Worm (Caenorhabditis elegans) whole organism, L4 larva: ENCODE measurements around the gene lpr-4.

ENCODE experiments used
- D1046.2 ChIP-seq: fragments of 200-800 bp; sonication (Bioruptor generic); IDR thresholded peaks from 2 replicates; pipeline ENCODE4 v1.3.6; 2022; ENCODE audit warnings: missing genetic modification characterization, missing compliant biosample characterization
- R02D3.7 ChIP-seq: fragments of 150-350 bp; sonication (generic microtip); optimal IDR thresholded peaks from 3 replicates; lab custom pipeline; 2014; ENCODE audit warnings: missing biosample characterization, missing genetic modification characterization
- T20F7.1 ChIP-seq: fragments of 200-800 bp; sonication (Bioruptor generic); optimal IDR thresholded peaks from 2 replicates; lab custom pipeline; 2018; ENCODE audit warnings: mild to moderate bottlenecking, missing genetic modification characterization, missing compliant biosample characterization
- T26A8.4 ChIP-seq: fragments of 200-800 bp; sonication (Bioruptor generic); IDR thresholded peaks from 2 replicates; pipeline ENCODE4 v1.3.6; 2022; ENCODE audit warnings: missing genetic modification characterization, missing compliant biosample characterization
- Y48G9A.11 ChIP-seq: fragments of 200-800 bp; sonication (Bioruptor generic); IDR thresholded peaks from 2 replicates; pipeline ENCODE4 v1.3.6; 2022; ENCODE audit warnings: missing genetic modification reagents, missing genetic modification characterization, missing compliant biosample characterization
- ZK337.2 ChIP-seq: fragments of 200-800 bp; sonication (Bioruptor generic); IDR thresholded peaks from 2 replicates; pipeline ENCODE4 v1.3.6; 2022; ENCODE audit warnings: missing genetic modification reagents, missing genetic modification characterization, missing compliant biosample characterization
- aha-1 ChIP-seq: fragments of 150-350 bp; peaks from one replicate; lab custom pipeline; 2014; ENCODE audit warnings: missing biosample characterization, missing genetic modification characterization
- ceh-32 ChIP-seq: sonication (generic microtip); optimal IDR thresholded peaks from 2 replicates; lab custom pipeline; 2016; ENCODE audit warnings: mild to moderate bottlenecking, missing genetic modification characterization, missing compliant biosample characterization; ENCODE audit not compliant: poor library complexity
- duxl-1 ChIP-seq: sonication (generic microtip); optimal IDR thresholded peaks from 2 replicates; lab custom pipeline; 2016; ENCODE audit warnings: mild to moderate bottlenecking, missing genetic modification characterization, moderate library complexity, missing compliant biosample characterization; ENCODE audit not compliant: poor library complexity
- hlh-11 ChIP-seq: fragments of 200-800 bp; sonication (Bioruptor generic); optimal IDR thresholded peaks from 2 replicates; lab custom pipeline; 2018; ENCODE audit warnings: mild to moderate bottlenecking, missing genetic modification characterization, missing compliant biosample characterization
- hlh-30 ChIP-seq: sonication (generic microtip); optimal IDR thresholded peaks from 2 replicates; lab custom pipeline; 2017; ENCODE audit warnings: antibody characterized with exemption, mild to moderate bottlenecking, missing genetic modification characterization, missing compliant biosample characterization; ENCODE audit not compliant: insufficient read depth
- lim-7 ChIP-seq: fragments of 200-800 bp; sonication (Bioruptor generic); IDR thresholded peaks from 2 replicates; pipeline ENCODE4 v1.3.6; 2022; ENCODE audit warnings: missing genetic modification characterization, missing compliant biosample characterization
- lin-29 ChIP-seq: fragments of 200-800 bp; sonication (Bioruptor generic); IDR thresholded peaks from 2 replicates; pipeline ENCODE4 v1.3.6; 2022; ENCODE audit warnings: missing genetic modification reagents, missing genetic modification characterization, missing compliant biosample characterization
- lin-38 ChIP-seq: fragments of 200-800 bp; sonication (Bioruptor generic); IDR thresholded peaks from 2 replicates; pipeline ENCODE4 v1.3.6; 2022; ENCODE audit warnings: missing genetic modification reagents, missing genetic modification characterization, missing compliant biosample characterization
- lir-3 ChIP-seq: sonication (generic microtip); optimal IDR thresholded peaks from 2 replicates; lab custom pipeline; 2016; ENCODE audit warnings: mild to moderate bottlenecking, missing genetic modification characterization, missing compliant biosample characterization
- mdl-1 ChIP-seq, 2 experiments: fragments of 150-350 bp in 1 of 2; sonication (generic microtip) in 1 of 2; optimal IDR thresholded peaks; 2 replicates each; lab custom pipeline; 2014 to 2017; ENCODE audit warnings: missing biosample characterization in 2 of 2, missing genetic modification characterization in 2 of 2
- mdt-29 ChIP-seq: fragments of 200-800 bp; sonication (Bioruptor generic); IDR thresholded peaks from 2 replicates; pipeline ENCODE4 v1.3.6; 2022; ENCODE audit warnings: missing genetic modification reagents, missing genetic modification characterization, missing compliant biosample characterization
- mxl-3 ChIP-seq: fragments of 200-800 bp; sonication (Bioruptor generic); optimal IDR thresholded peaks from 2 replicates; lab custom pipeline; 2018; ENCODE audit warnings: mild to moderate bottlenecking, missing genetic modification characterization, missing compliant biosample characterization
- nhr-102 ChIP-seq: sonication (generic microtip); optimal IDR thresholded peaks from 2 replicates; lab custom pipeline; 2016; ENCODE audit warnings: mild to moderate bottlenecking, missing genetic modification characterization, moderate library complexity, missing compliant biosample characterization
- nhr-25 ChIP-seq: sonication (generic microtip); optimal IDR thresholded peaks from 2 replicates; lab custom pipeline; 2017; ENCODE audit warnings: missing genetic modification characterization, mild to moderate bottlenecking, missing compliant biosample characterization, antibody characterized with exemption, moderate library complexity, borderline replicate concordance; ENCODE audit not compliant: insufficient read depth
- nhr-28 ChIP-seq: fragments of 150-350 bp; optimal IDR thresholded peaks from 2 replicates; lab custom pipeline; 2014; ENCODE audit warnings: missing biosample characterization, missing genetic modification characterization
- nhr-41 ChIP-seq: fragments of 200-800 bp; sonication (Bioruptor generic); IDR thresholded peaks from 2 replicates; pipeline ENCODE4 v1.3.6; 2022; ENCODE audit warnings: missing genetic modification reagents, missing genetic modification characterization, missing compliant biosample characterization
- nhr-42 ChIP-seq: fragments of 200-800 bp; sonication (Bioruptor generic); IDR thresholded peaks from 2 replicates; pipeline ENCODE4 v1.3.6; 2022; ENCODE audit warnings: missing genetic modification characterization, missing compliant biosample characterization
- nhr-77 ChIP-seq: fragments of 150-350 bp; optimal IDR thresholded peaks from 2 replicates; lab custom pipeline; 2014; ENCODE audit warnings: missing biosample characterization, missing genetic modification characterization
- set-16 ChIP-seq: fragments of 200-800 bp; sonication (Bioruptor generic); IDR thresholded peaks from 2 replicates; pipeline ENCODE4 v1.3.6; 2022; ENCODE audit warnings: missing genetic modification reagents, missing genetic modification characterization, missing compliant biosample characterization
- snpc-4 ChIP-seq: fragments of 150-350 bp; optimal IDR thresholded peaks from 2 replicates; lab custom pipeline; 2014; ENCODE audit warnings: missing biosample characterization, missing genetic modification characterization
- tag-97 ChIP-seq: fragments of 200-800 bp; sonication (Bioruptor generic); IDR thresholded peaks from 2 replicates; pipeline ENCODE4 v1.3.6; 2022; ENCODE audit warnings: missing genetic modification characterization, missing compliant biosample characterization
- unc-130 ChIP-seq: sonication (generic microtip); optimal IDR thresholded peaks from 2 replicates; lab custom pipeline; 2016; ENCODE audit warnings: missing genetic modification reagents, missing genetic modification characterization, missing compliant biosample characterization

The lpr-4 gene

ce11 chrX:11047183-11047582, 17.7 kb upstream of the lpr-4 start, which contains the start of gene clc-1 (continued):
- no peak for TF ChIP-seq snpc-4 (tag; lab: Kevin White, UChicago)
- TF ChIP-seq, all 104 proteins: peak for 17

ce11 chrX:11050335-11050734, 14.6 kb upstream of the lpr-4 start:
- peak; percentile 57 for TF ChIP-seq aha-1 (tag; lab: Kevin White, UChicago)
- TF ChIP-seq D1046.2 (GFP tag; lab: Robert Waterston, UW), result 0 out of 2 replicates have a peak, but pooled peaks have one; percentile 12
- TF ChIP-seq nhr-41 (GFP tag; lab: Robert Waterston, UW), result no peak
- no peak for TF ChIP-seq ZK337.2 (GFP tag; lab: Robert Waterston, UW)
- peak; percentile 98 for TF ChIP-seq set-16 (GFP tag; lab: Robert Waterston, UW)
- peak; percentile 61; the same call in 1 of the 2 replicates for TF ChIP-seq tag-97 (GFP tag; lab: Robert Waterston, UW)

- 0 out of 2 replicates have a peak, but pooled peaks have one; percentile 67 for TF ChIP-seq tag-97 (GFP tag; lab: Robert Waterston, UW)
- no peak for TF ChIP-seq T20F7.1 (GFP tag; lab: Kevin White, UChicago)
- TF ChIP-seq lin-38, result no peak
- TF ChIP-seq mdt-29 (GFP tag; lab: Robert Waterston, UW), result no peak
Observed at ce11 chrX:11053615-11054014, 11.3 kb upstream of the lpr-4 start, which contains the start of gene C09F12.2. TSS of gene C09F12.2 (plus strand) at chrX:11053915.

DNA sequence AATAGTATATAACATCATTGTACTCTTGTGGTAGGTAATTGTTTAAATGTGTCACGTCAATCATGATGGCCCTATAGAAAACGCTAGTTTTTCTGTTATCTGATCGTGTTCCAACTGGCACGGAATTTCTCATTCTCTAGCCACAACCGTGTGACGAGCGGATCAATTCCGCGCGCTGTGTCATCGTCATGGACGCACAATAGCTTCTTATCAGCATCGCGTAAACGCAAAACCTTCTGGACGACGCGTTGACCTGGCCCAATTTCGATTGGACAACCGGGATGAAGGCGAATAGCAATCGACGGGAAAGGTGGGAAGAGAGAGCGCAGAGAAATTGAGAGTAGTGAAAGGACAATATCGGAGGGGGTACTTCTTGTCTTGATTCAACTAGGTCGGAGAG, 7.9 kb upstream of the lpr-4 start, which contains the start of gene lpr-3:
Gene lpr-3, plus strand, starts transcription at position 374 of the 400 bp plus-strand sequence.
- TF ChIP-seq hlh-11 (tag; lab: Kevin White, UChicago), result peak; percentile 61
- TF ChIP-seq nhr-77 (tag; lab: Kevin White, UChicago), result no peak
- TF ChIP-seq lin-29, result no peak
- peak; percentile 45 for TF ChIP-seq mxl-3 (GFP tag; lab: Kevin White, UChicago)
- peak; percentile 11 for TF ChIP-seq nhr-28 (tag; lab: Kevin White, UChicago)
- TF ChIP-seq hlh-30 (tag; lab: Kevin White, UChicago), result peak; percentile 14

DNA sequence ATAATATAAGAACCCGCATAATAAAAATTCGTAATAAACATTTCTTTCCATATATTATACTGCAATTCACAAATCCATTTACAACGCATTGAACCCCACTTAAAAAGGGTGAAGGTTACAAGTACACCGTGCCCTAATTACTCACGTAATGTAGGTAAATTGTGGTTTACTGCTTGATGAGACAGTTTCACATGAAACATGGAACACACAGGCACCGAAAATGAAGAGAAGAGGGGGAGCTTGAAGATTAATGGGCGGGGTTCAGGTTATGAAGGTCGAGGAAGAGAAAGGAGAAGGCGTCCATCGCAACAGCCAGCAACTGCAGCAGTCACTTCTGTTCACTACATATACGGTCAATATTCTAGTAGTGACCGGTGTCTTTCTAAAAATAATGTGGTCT, 5.2 kb upstream of the lpr-4 start, which contains the start of gene lpr-6:
Gene lpr-6, plus strand, starts transcription at position 251 of the 400 bp plus-strand sequence.
- TF ChIP-seq ceh-32 (tag; lab: Kevin White, UChicago) (no peak), Y48G9A.11 (no peak), nhr-42 (GFP tag; lab: Robert Waterston, UW) (no peak), lim-7 (GFP tag; lab: Robert Waterston, UW) (no peak), nhr-102 (tag; lab: Kevin White, UChicago) (peak; percentile 18), unc-130 (no peak), duxl-1 (peak; percentile 58), R02D3.7 (no peak), tag-97 (GFP tag; lab: Robert Waterston, UW) (0 out of 2 replicates have a peak, but pooled peaks have one; percentile 17), nhr-25 (tag; lab: Kevin White, UChicago) (no peak), T26A8.4 (GFP tag; lab: Robert Waterston, UW) (peak; percentile 35; the same call in 1 of the 2 replicates), hlh-11 (tag; lab: Kevin White, UChicago) (peak; percentile 22), mdl-1 (tag; optimal IDR thresholded peaks at IDR 0.05; lab: Kevin White, UChicago) (no peak)

ce11 chrX:11060940-11061339, 4.0 kb upstream of the lpr-4 start:
- peak; percentile 31 for TF ChIP-seq nhr-28 (tag; lab: Kevin White, UChicago)
- no peak for TF ChIP-seq lir-3 (tag; lab: Kevin White, UChicago)
- peak; percentile 4 for TF ChIP-seq mxl-3 (GFP tag; lab: Kevin White, UChicago)
- TF ChIP-seq Y48G9A.11, result no peak
- peak; percentile 1 for TF ChIP-seq hlh-30 (tag; lab: Kevin White, UChicago)
- TF ChIP-seq, all 104 proteins: peak for 3
